Fruit fly (Drosophila melanogaster) whole organism, wandering third instar larva: ENCODE data around the gene Dhc1.

Source experiments
- CG32264 ChIP-seq: fragments of 200-800 bp; sonication (Bioruptor generic); optimal IDR thresholded peaks from 2 replicates; lab custom pipeline; 2016; ENCODE audit warnings: missing biosample characterization, missing genetic modification characterization
- Dfd ChIP-seq: fragments of >200 bp; optimal IDR thresholded peaks from 2 replicates; lab custom pipeline; 2017; ENCODE audit warnings: missing biosample characterization, missing genetic modification characterization
- GATAd ChIP-seq: sonication (Bioruptor generic); optimal IDR thresholded peaks from 2 replicates; lab custom pipeline; 2016; ENCODE audit warnings: missing biosample characterization, missing genetic modification characterization
- HLH106 ChIP-seq: fragments of 200-800 bp; optimal IDR thresholded peaks from 3 replicates; lab custom pipeline; 2019; ENCODE audit warnings: missing biosample characterization, mild to moderate bottlenecking, missing genetic modification characterization, moderate library complexity
- Hnf4 ChIP-seq: fragments of 200-800 bp; sonication (Bioruptor generic); optimal IDR thresholded peaks from 2 replicates; lab custom pipeline; 2016; ENCODE audit warnings: missing biosample characterization, mild to moderate bottlenecking, missing genetic modification characterization
- Hr78 ChIP-seq: fragments of >200 bp; optimal IDR thresholded peaks from 2 replicates; lab custom pipeline; 2017; ENCODE audit warnings: missing biosample characterization, missing genetic modification characterization
- Hr83 ChIP-seq: fragments of 200-300 bp; sonication (Bioruptor generic); optimal IDR thresholded peaks from 2 replicates; lab custom pipeline; 2016; ENCODE audit warnings: missing biosample characterization, mild to moderate bottlenecking, missing genetic modification characterization, moderate library complexity; ENCODE audit not compliant: poor library complexity, severe bottlenecking
- Jra ChIP-seq: sonication (Bioruptor generic); optimal IDR thresholded peaks from 2 replicates; lab custom pipeline; 2016; ENCODE audit warnings: missing biosample characterization, missing genetic modification characterization
- Mio ChIP-seq: sonication (Bioruptor generic); optimal IDR thresholded peaks from 2 replicates; lab custom pipeline; 2016; ENCODE audit warnings: missing biosample characterization, missing genetic modification characterization
- N ChIP-seq: fragments of >200 bp; optimal IDR thresholded peaks from 2 replicates; lab custom pipeline; 2018; ENCODE audit warnings: missing biosample characterization, missing external identifiers, missing genetic modification characterization
- OdsH ChIP-seq: fragments of 200-800 bp; sonication (Bioruptor generic); optimal IDR thresholded peaks from 2 replicates; lab custom pipeline; 2016; ENCODE audit warnings: missing biosample characterization, mild to moderate bottlenecking, missing genetic modification characterization
- Rel ChIP-seq, 2 experiments: fragments of 200-800 bp; sonication (Bioruptor generic) in 1 of 2; optimal IDR thresholded peaks; 2 replicates in 1 of 2; 3 replicates in 1 of 2; lab custom pipeline; 2016 to 2019; ENCODE audit warnings: mild to moderate bottlenecking in 2 of 2, missing biosample characterization in 2 of 2, missing genetic modification characterization in 2 of 2, moderate library complexity in 1 of 2
- Sp1 ChIP-seq: fragments of 200-800 bp; sonication (Bioruptor generic); optimal IDR thresholded peaks from 3 replicates; lab custom pipeline; 2019; ENCODE audit warnings: missing biosample characterization, mild to moderate bottlenecking, missing genetic modification characterization, moderate library complexity
- Vsx2 ChIP-seq: fragments of 200-300, 225-300 bp; sonication (Bioruptor generic); optimal IDR thresholded peaks from 2 replicates; lab custom pipeline; 2018; ENCODE audit warnings: missing biosample characterization, missing genetic modification characterization; ENCODE audit not compliant: partially characterized antibody
- br ChIP-seq: fragments of 200-800 bp; sonication (Bioruptor generic); optimal IDR thresholded peaks from 2 replicates; lab custom pipeline; 2016; ENCODE audit warnings: missing biosample characterization, missing genetic modification characterization
- dl ChIP-seq, 2 experiments: fragments of 175-275, 200-275 bp in 1 of 2; fragments of 200-275 bp in 1 of 2; sonication (Bioruptor generic); optimal IDR thresholded peaks; lab custom pipeline; 2018; ENCODE audit warnings: mild to moderate bottlenecking in 2 of 2, missing biosample characterization in 2 of 2, missing genetic modification characterization in 2 of 2, moderate library complexity in 2 of 2; ENCODE audit not compliant: partially characterized antibody in 2 of 2, insufficient read depth in 1 of 2
- dmrt93B ChIP-seq: fragments of 200-800 bp; sonication (Bioruptor generic); optimal IDR thresholded peaks from 2 replicates; lab custom pipeline; 2018; ENCODE audit warnings: missing biosample characterization, mild to moderate bottlenecking, missing genetic modification characterization
- dsf ChIP-seq: sonication (Bioruptor generic); optimal IDR thresholded peaks from 2 replicates; lab custom pipeline; 2016; ENCODE audit warnings: missing biosample characterization, missing genetic modification characterization, borderline replicate concordance
- ey ChIP-seq: fragments of 200-800 bp; sonication (Bioruptor generic); optimal IDR thresholded peaks from 2 replicates; lab custom pipeline; 2016; ENCODE audit warnings: missing biosample characterization, missing genetic modification characterization
- foxo ChIP-seq, 2 experiments: fragments of 200-800 bp; sonication (Bioruptor generic); optimal IDR thresholded peaks; 2 replicates in 1 of 2; 3 replicates in 1 of 2; lab custom pipeline; 2016 to 2017; ENCODE audit warnings: missing biosample characterization in 2 of 2, missing genetic modification characterization in 2 of 2
- fru ChIP-seq: fragments of 200-800 bp; sonication (Bioruptor generic); optimal IDR thresholded peaks from 3 replicates; lab custom pipeline; 2016; ENCODE audit warnings: missing biosample characterization, mild to moderate bottlenecking, missing genetic modification characterization
- h ChIP-seq: fragments of 200-800 bp; sonication (Bioruptor generic); optimal IDR thresholded peaks from 3 replicates; lab custom pipeline; 2016; ENCODE audit warnings: missing biosample characterization, mild to moderate bottlenecking, missing genetic modification characterization
- jim ChIP-seq: fragments of 175-275, 200-325 bp; sonication (Bioruptor generic); optimal IDR thresholded peaks from 2 replicates; lab custom pipeline; 2016; ENCODE audit warnings: missing biosample characterization, mild to moderate bottlenecking, missing genetic modification characterization
- psq ChIP-seq: fragments of 200-800 bp; sonication (Bioruptor generic); optimal IDR thresholded peaks from 3 replicates; lab custom pipeline; 2017; ENCODE audit warnings: missing biosample characterization, mild to moderate bottlenecking, missing genetic modification characterization, moderate library complexity
- rgr ChIP-seq: fragments of 200-800 bp; sonication (Bioruptor generic); optimal IDR thresholded peaks from 3 replicates; lab custom pipeline; 2016; ENCODE audit warnings: missing biosample characterization, mild to moderate bottlenecking, missing genetic modification characterization
- tai ChIP-seq: sonication (Bioruptor generic); optimal IDR thresholded peaks from 2 replicates; lab custom pipeline; 2016; ENCODE audit warnings: missing biosample characterization, missing genetic modification characterization
- woc ChIP-seq: sonication (Bioruptor generic); optimal IDR thresholded peaks from 2 replicates; lab custom pipeline; 2016; ENCODE audit warnings: missing biosample characterization, mild to moderate bottlenecking, missing genetic modification characterization

The Dhc1 gene

DNA sequence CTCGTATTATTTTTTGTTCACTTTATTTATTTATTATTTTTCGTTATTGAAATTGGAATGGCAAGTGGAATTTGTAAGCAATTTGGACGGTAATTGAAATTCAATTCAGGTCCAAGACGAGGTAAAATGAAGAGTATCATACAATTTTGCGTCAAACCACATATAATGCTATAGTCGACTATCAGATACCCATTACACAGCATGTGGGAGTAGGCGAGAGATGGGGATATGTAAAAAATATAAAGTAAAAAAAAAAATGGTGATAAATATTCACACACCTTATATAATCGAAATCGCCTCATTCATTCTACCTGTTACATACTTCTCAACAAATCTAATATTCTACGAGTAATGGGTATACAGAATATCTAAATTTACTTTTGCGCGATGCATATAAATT is 62.2 kb downstream of the Dhc1 start:
- TF ChIP-seq CG32264 (no peak), jim (GFP tag; lab: Kevin White, UChicago) (no peak), Mio (GFP tag; lab: Kevin White, UChicago) (no peak), ey (GFP tag; lab: Kevin White, UChicago) (peak; percentile 63), foxo (GFP tag; optimal IDR thresholded peaks at IDR 0.05; lab: Kevin White, UChicago) (peak in 1 of 2 experiments; percentile 56), dmrt93B (GFP tag; lab: Kevin White, UChicago) (no peak), tai (GFP tag; lab: Kevin White, UChicago) (no peak), br (GFP tag; lab: Kevin White, UChicago) (peak; percentile 59), fru (peak; percentile 45), OdsH (GFP tag; lab: Kevin White, UChicago) (peak; percentile 54), Hnf4 (GFP tag; lab: Kevin White, UChicago) (peak; percentile 60), h (GFP tag; lab: Kevin White, UChicago) (peak; percentile 69), psq (GFP tag; lab: Kevin White, UChicago) (peak; percentile 6), Sp1 (peak; percentile 9), rgr (peak; percentile 56), Vsx2 (GFP tag; lab: Kevin White, UChicago) (no peak), woc (peak; percentile 11), HLH106 (tag; lab: Kevin White, UChicago) (peak; percentile 45)

DNA sequence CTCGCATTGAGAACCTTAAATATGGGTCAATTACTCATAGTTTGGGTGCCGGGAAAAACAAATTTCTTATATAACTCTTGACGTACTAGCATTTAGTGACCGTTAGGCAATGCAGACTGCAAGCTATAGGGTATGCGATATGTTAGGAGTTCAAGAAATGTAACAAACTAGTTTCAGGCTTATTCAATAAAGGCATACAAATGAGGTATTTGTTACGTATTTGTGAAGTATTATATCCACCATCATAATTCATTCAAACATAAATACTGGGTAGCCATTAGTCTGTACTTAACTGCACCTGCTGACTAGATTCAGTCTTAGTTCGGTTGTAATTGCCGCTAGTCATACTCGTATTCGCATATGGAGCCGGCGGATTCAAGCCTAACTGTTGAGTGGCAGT is 66.2 kb downstream of the Dhc1 start:
- TF ChIP-seq dsf (GFP tag; lab: Kevin White, UChicago) (no peak), Hnf4 (GFP tag; lab: Kevin White, UChicago) (no peak), psq (GFP tag; lab: Kevin White, UChicago) (no peak), N (GFP tag; lab: Kevin White, UChicago) (no peak), foxo (GFP tag; optimal IDR thresholded peaks at IDR 0.05; lab: Kevin White, UChicago) (no peak), tai (GFP tag; lab: Kevin White, UChicago) (no peak), Dfd (GFP tag; lab: Kevin White, UChicago) (no peak), Hr83 (GFP tag; lab: Kevin White, UChicago) (no peak)

- TF ChIP-seq Rel (GFP tag; optimal IDR thresholded peaks at IDR 0.05; lab: Kevin White, UChicago) (no peak), Rel (tag; optimal IDR thresholded peaks at IDR 0.05; lab: Kevin White, UChicago) (no peak), Vsx2 (GFP tag; lab: Kevin White, UChicago) (peak; percentile 66)
Observed at dm6 chr3R:9606913-9607804, 67.3 kb downstream of the Dhc1 start.

DNA sequence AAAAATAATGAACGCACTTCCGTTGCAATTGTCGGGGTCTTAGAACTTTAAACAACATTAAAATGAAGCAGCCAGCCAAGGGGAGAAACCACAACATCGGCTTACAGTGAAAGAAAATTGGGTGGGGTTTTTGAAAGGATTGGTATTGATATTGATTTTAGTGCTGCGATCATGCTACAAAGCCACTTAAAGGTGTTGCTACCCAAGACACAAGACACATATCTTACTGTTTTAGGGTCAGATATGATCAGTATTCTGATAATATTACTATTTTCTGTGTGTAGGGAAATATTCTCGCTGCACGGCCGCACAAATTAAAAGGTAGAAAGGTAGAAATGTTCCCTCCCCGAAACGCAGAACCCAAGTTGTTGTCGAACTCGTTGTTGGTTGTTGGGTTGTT is 69.4 kb downstream of the Dhc1 start:
- peak; percentile 6 for TF ChIP-seq HLH106 (tag; lab: Kevin White, UChicago)
- TF ChIP-seq h (GFP tag; lab: Kevin White, UChicago): peak; percentile 33
- TF ChIP-seq foxo (GFP tag; optimal IDR thresholded peaks at IDR 0.05; lab: Kevin White, UChicago): peak in 1 of 2 experiments; percentile 37
- peak; percentile 23 for TF ChIP-seq ey (GFP tag; lab: Kevin White, UChicago)
- no peak for TF ChIP-seq dl (GFP tag; optimal IDR thresholded peaks at IDR 0.05; lab: Kevin White, UChicago; ENCODE audit: insufficient read depth in 1 of 2, partially characterized antibody in 2 of 2)
- TF ChIP-seq rgr: peak; percentile 9
- TF ChIP-seq OdsH (GFP tag; lab: Kevin White, UChicago): no peak
- TF ChIP-seq Vsx2 (GFP tag; lab: Kevin White, UChicago): no peak
- TF ChIP-seq fru: peak; percentile 40
- TF ChIP-seq br (GFP tag; lab: Kevin White, UChicago): peak; percentile 21

DNA sequence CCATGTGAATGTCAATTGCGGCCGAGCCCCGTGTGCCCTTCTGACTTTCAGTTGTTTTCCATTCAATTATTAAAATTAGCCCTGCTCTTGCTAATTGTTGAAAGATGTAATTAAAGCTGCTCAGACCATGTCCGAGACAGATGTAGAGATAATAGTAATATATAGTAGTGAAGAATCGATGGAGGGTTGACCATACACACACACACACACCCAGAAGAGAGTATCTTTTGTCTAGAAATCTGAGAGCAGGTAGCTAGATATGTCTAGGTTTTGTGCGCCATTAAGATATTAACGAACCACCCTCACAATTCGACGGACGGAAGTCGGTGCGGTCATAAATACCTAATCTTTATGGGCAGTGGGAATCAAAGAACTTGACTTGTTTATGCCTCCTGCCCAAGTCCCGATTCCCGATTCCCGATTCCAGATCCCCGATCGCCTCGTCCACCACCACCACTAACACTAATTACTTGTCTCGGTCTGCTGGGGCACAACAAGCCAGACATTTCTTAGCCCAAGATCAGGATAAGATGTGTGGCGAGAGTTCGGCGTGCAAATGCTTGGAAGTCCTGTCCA is 69.9 kb downstream of the Dhc1 start:
- TF ChIP-seq HLH106 (tag; lab: Kevin White, UChicago) (no peak), Hnf4 (GFP tag; lab: Kevin White, UChicago) (no peak), ey (GFP tag; lab: Kevin White, UChicago) (no peak), Hr78 (GFP tag; lab: Kevin White, UChicago) (no peak), Jra (GFP tag; lab: Kevin White, UChicago) (no peak), GATAd (GFP tag; lab: Kevin White, UChicago) (no peak), dl (GFP tag; optimal IDR thresholded peaks at IDR 0.05; lab: Kevin White, UChicago; ENCODE audit: insufficient read depth in 1 of 2, partially characterized antibody in 2 of 2) (no peak), fru (no peak)
